Worm (Caenorhabditis elegans) whole organism, late embryonic: Measurements from ENCODE around the gene inx-10.

Experiments
- ceh-18 ChIP-seq: sonication (generic microtip); optimal IDR thresholded peaks from 2 replicates; lab custom pipeline; 2016; ENCODE audit warnings: missing genetic modification characterization, missing compliant biosample characterization
- ceh-31 ChIP-seq: sonication (generic microtip); optimal IDR thresholded peaks from 2 replicates; lab custom pipeline; 2016; ENCODE audit warnings: missing genetic modification characterization, missing compliant biosample characterization
- gmeb-2 ChIP-seq: sonication (generic microtip); optimal IDR thresholded peaks from 2 replicates; lab custom pipeline; 2016; ENCODE audit warnings: missing genetic modification characterization, inconsistent platforms, missing compliant biosample characterization
- nfya-1 ChIP-seq: sonication (generic microtip); optimal IDR thresholded peaks from 2 replicates; lab custom pipeline; 2017; ENCODE audit warnings: missing genetic modification characterization, mild to moderate bottlenecking, missing compliant biosample characterization, antibody characterized with exemption, moderate library complexity
- nhr-11 ChIP-seq: fragments of 150-350 bp; optimal IDR thresholded peaks from 2 replicates; lab custom pipeline; 2014; ENCODE audit warnings: missing biosample characterization, missing genetic modification characterization
- nhr-232 ChIP-seq: sonication (generic microtip); optimal IDR thresholded peaks from 2 replicates; lab custom pipeline; 2016; ENCODE audit warnings: missing genetic modification characterization, missing compliant biosample characterization
- odd-2 ChIP-seq: sonication (generic microtip); optimal IDR thresholded peaks from 2 replicates; lab custom pipeline; 2017; ENCODE audit warnings: antibody characterized with exemption, mild to moderate bottlenecking, missing genetic modification characterization, missing compliant biosample characterization

DNA sequence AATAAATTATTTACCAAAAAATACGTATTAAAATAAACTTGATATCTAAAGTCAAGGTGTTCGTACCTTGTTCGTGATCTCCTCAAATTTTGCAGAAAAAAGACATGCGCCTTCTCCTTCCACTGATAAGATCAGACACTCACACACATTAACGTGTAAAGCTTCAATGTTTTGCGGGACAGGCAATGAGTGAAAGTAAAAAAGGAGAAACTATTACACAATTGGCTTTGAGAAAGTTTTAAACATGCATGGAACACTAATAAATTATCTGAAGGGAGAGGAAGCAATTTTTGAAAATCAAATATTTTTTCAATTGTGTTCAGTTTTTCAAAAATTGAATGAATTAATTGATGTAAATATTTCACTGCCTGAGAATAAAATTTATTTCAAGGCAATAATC lies 17.7 kb upstream of the inx-10 start:
- no peak for TF ChIP-seq odd-2 (tag; lab: Kevin White, UChicago)
- no peak for TF ChIP-seq ceh-18 (tag; lab: Kevin White, UChicago)
- TF ChIP-seq nhr-232 (tag; lab: Kevin White, UChicago): no peak
- no peak for TF ChIP-seq nhr-11 (tag; lab: Kevin White, UChicago)
- no peak for TF ChIP-seq gmeb-2
- TF ChIP-seq nfya-1: no peak
- TF ChIP-seq ceh-31: no peak
